Worm (Caenorhabditis elegans): ENCODE results near the gene srj-24.

ce11 chrV:752679-753333 lies 14.1 kb upstream of the srj-24 start, which contains the start of the genes str-262 and srp-1:
- no peak for TF ChIP-seq snpc-4 (tag; optimal IDR thresholded peaks at IDR 0.05)
- TF ChIP-seq nhr-23 (tag; optimal IDR thresholded peaks at IDR 0.05) = no peak
- TF ChIP-seq blmp-1 (tag; optimal IDR thresholded peaks at IDR 0.05; ENCODE audit: insufficient read depth) = no peak
- no peak for TF ChIP-seq nhr-237 (tag; optimal IDR thresholded peaks at IDR 0.05)
- no peak for TF ChIP-seq R02D3.7 (tag; optimal IDR thresholded peaks at IDR 0.05)
- TF ChIP-seq sma-3 (GFP tag; optimal IDR thresholded peaks at IDR 0.05) = no peak
- no peak for TF ChIP-seq lin-39 (tag; optimal IDR thresholded peaks at IDR 0.05)
